Fruit fly (Drosophila melanogaster) whole organism, pupa: Measurements from ENCODE around the gene Fur1.

Experiments used
- CG12605 ChIP-seq: fragments of 200-800 bp; sonication (Bioruptor generic); IDR thresholded peaks from 2 replicates; pipeline ENCODE4 v1.3.6; 2022; ENCODE audit warnings: missing biosample characterization, missing genetic modification characterization
- CG13204 ChIP-seq: fragments of 200-800 bp; sonication (Bioruptor generic); optimal IDR thresholded peaks from 2 replicates; lab custom pipeline; 2018; ENCODE audit warnings: missing biosample characterization, mild to moderate bottlenecking, missing genetic modification characterization, moderate library complexity
- CG15710 ChIP-seq: fragments of 200-800 bp; sonication (Bioruptor generic); optimal IDR thresholded peaks from 2 replicates; lab custom pipeline; 2018; ENCODE audit warnings: missing biosample characterization, mild to moderate bottlenecking, missing genetic modification characterization, moderate library complexity
- CG8159 ChIP-seq: fragments of 200-800 bp; sonication (Bioruptor generic); optimal IDR thresholded peaks from 3 replicates; lab custom pipeline; 2018; ENCODE audit warnings: missing biosample characterization, mild to moderate bottlenecking, missing genetic modification characterization, moderate library complexity

- TF ChIP-seq CG15710 (tag; lab: Kevin White, UChicago) (no peak), CG8159 (no peak), CG12605 (GFP tag; lab: Robert Waterston, UW) (no peak), CG13204 (GFP tag; lab: Kevin White, UChicago) (no peak)
Observed at dm6 chr3R:25383400-25383799, 89.5 kb downstream of the Fur1 start, which contains the start of gene CG31437.
